Worm (Caenorhabditis elegans) whole organism, young adult: Measurements from ENCODE around the gene pch-2.
A peak's percentile ranks its signal among the peaks of the same experiment; 100 is the strongest.

Experiments
- B0035.1 ChIP-seq: sonication (generic microtip); optimal IDR thresholded peaks from 2 replicates; lab custom pipeline; 2016; ENCODE audit warnings: missing genetic modification characterization, mild to moderate bottlenecking, missing compliant biosample characterization, missing genotype, missing genetic modification reagents
- C06A6.2 ChIP-seq: fragments of 200-800 bp; sonication (Bioruptor generic); conservative IDR thresholded peaks from 2 replicates; pipeline ENCODE4 v1.3.6; 2022; ENCODE audit warnings: missing genetic modification characterization, missing compliant biosample characterization
- F10E7.11 ChIP-seq: sonication (generic microtip); optimal IDR thresholded peaks from 2 replicates; lab custom pipeline; 2017; ENCODE audit warnings: mild to moderate bottlenecking, missing genetic modification characterization, moderate library complexity, missing compliant biosample characterization
- F22D6.2 ChIP-seq: sonication (generic microtip); optimal IDR thresholded peaks from 2 replicates; lab custom pipeline; 2016; ENCODE audit warnings: mild to moderate bottlenecking, missing genetic modification characterization, missing compliant biosample characterization
- F37B4.10 ChIP-seq: fragments of 200-800 bp; sonication (Bioruptor generic); IDR thresholded peaks from 2 replicates; pipeline ENCODE4 v1.3.6; 2022; ENCODE audit warnings: missing genetic modification characterization, missing compliant biosample characterization
- F49E8.2 ChIP-seq: sonication (generic microtip); optimal IDR thresholded peaks from 3 replicates; lab custom pipeline; 2017; ENCODE audit warnings: missing genetic modification characterization, mild to moderate bottlenecking, missing compliant biosample characterization, antibody characterized with exemption, moderate library complexity; ENCODE audit not compliant: insufficient read depth
- F52B5.7 ChIP-seq: sonication (generic microtip); optimal IDR thresholded peaks from 2 replicates; lab custom pipeline; 2016; ENCODE audit warnings: mild to moderate bottlenecking, missing genetic modification characterization, missing compliant biosample characterization
- F55B11.4 ChIP-seq: sonication (generic microtip); optimal IDR thresholded peaks from 2 replicates; lab custom pipeline; 2016; ENCODE audit warnings: missing compliant biosample characterization, missing genetic modification characterization, borderline replicate concordance; ENCODE audit not compliant: insufficient read depth
- F57A8.1 ChIP-seq: fragments of 200-800 bp; sonication (Bioruptor generic); optimal IDR thresholded peaks from 2 replicates; lab custom pipeline; 2018; ENCODE audit warnings: mild to moderate bottlenecking, missing genetic modification characterization, moderate library complexity, missing compliant biosample characterization
- T07F8.4 ChIP-seq: sonication (generic microtip); optimal IDR thresholded peaks from 2 replicates; lab custom pipeline; 2016; ENCODE audit warnings: mild to moderate bottlenecking, missing genetic modification characterization, moderate library complexity, missing compliant biosample characterization
- ama-1 ChIP-seq, 3 experiments: fragments of 150-350 bp in 1 of 3; sonication (generic microtip) in 2 of 3; optimal IDR thresholded peaks; 2 replicates each; lab custom pipeline; 2014 to 2018; ENCODE audit warnings: missing biosample characterization in 2 of 3, missing genetic modification characterization in 2 of 3, missing genetic modification reagents in 2 of 3
- aptf-2 ChIP-seq: fragments of 200-800 bp; sonication (Bioruptor generic); conservative IDR thresholded peaks from 2 replicates; pipeline ENCODE4 v1.3.6; 2022; ENCODE audit warnings: missing genetic modification reagents, missing genetic modification characterization, missing compliant biosample characterization
- atf-7 ChIP-seq: sonication (generic microtip); optimal IDR thresholded peaks from 2 replicates; lab custom pipeline; 2017; ENCODE audit warnings: mild to moderate bottlenecking, missing genetic modification characterization, missing compliant biosample characterization
- attf-5 ChIP-seq: fragments of 200-800 bp; sonication (Bioruptor generic); optimal IDR thresholded peaks from 2 replicates; lab custom pipeline; 2018; ENCODE audit warnings: mild to moderate bottlenecking, missing genetic modification characterization, missing compliant biosample characterization
- cebp-1 ChIP-seq, 2 experiments: fragments of 200-800 bp in 1 of 2; sonication (Bioruptor generic) in 1 of 2; sonication (generic microtip) in 1 of 2; IDR thresholded peaks in 1 of 2; optimal IDR thresholded peaks in 1 of 2; 2 replicates each; pipeline versions ENCODE4 v1.3.6 to Lab custom; 2017 to 2022; ENCODE audit warnings: missing compliant biosample characterization in 2 of 2, missing genetic modification characterization in 2 of 2, mild to moderate bottlenecking in 1 of 2, missing genetic modification reagents in 1 of 2, moderate library complexity in 1 of 2
- ceh-40 ChIP-seq: fragments of 200-800 bp; sonication (Bioruptor generic); IDR thresholded peaks from 2 replicates; pipeline ENCODE4 v1.3.6; 2022; ENCODE audit warnings: missing genetic modification characterization, missing compliant biosample characterization
- ceh-58 ChIP-seq: fragments of 200-800 bp; sonication (Bioruptor generic); IDR thresholded peaks from 2 replicates; pipeline ENCODE4 v1.3.6; 2022; ENCODE audit warnings: missing genetic modification characterization, missing compliant biosample characterization
- dpl-1 ChIP-seq: fragments of 150-350 bp; optimal IDR thresholded peaks from 2 replicates; lab custom pipeline; 2014; ENCODE audit warnings: missing biosample characterization, missing genetic modification reagents, missing genetic modification characterization
- egl-18 ChIP-seq: fragments of 200-800 bp; sonication (Bioruptor generic); IDR thresholded peaks from 2 replicates; pipeline ENCODE4 v1.3.6; 2022; ENCODE audit warnings: missing genetic modification reagents, missing genetic modification characterization, missing compliant biosample characterization
- ekl-4 ChIP-seq: fragments of 200-800 bp; sonication (Bioruptor generic); IDR thresholded peaks from 2 replicates; pipeline ENCODE4 v1.3.6; 2022; ENCODE audit warnings: missing genetic modification reagents, missing genetic modification characterization, missing compliant biosample characterization
- fkh-3 ChIP-seq: sonication (generic microtip); optimal IDR thresholded peaks from 2 replicates; lab custom pipeline; 2016; ENCODE audit warnings: mild to moderate bottlenecking, missing genetic modification characterization, missing compliant biosample characterization
- gei-17 ChIP-seq: fragments of 200-800 bp; sonication (Bioruptor generic); optimal IDR thresholded peaks from 2 replicates; lab custom pipeline; 2018; ENCODE audit warnings: mild to moderate bottlenecking, missing genetic modification characterization, missing compliant biosample characterization
- hmg-1.2 ChIP-seq: fragments of 200-800 bp; sonication (Bioruptor generic); IDR thresholded peaks from 2 replicates; pipeline ENCODE4 v1.3.6; 2022; ENCODE audit warnings: missing genetic modification reagents, missing genetic modification characterization, missing compliant biosample characterization
- hmg-20 ChIP-seq: fragments of 200-800 bp; sonication (Bioruptor generic); IDR thresholded peaks from 2 replicates; pipeline ENCODE4 v1.3.6; 2022; ENCODE audit warnings: missing genetic modification reagents, missing genetic modification characterization, missing compliant biosample characterization
- hsf-1 ChIP-seq: fragments of 200-800 bp; sonication (Bioruptor generic); IDR thresholded peaks from 2 replicates; pipeline ENCODE4 v1.3.6; 2022; ENCODE audit warnings: missing genetic modification reagents, missing genetic modification characterization, missing compliant biosample characterization
- lag-1 ChIP-seq: fragments of 200-800 bp; sonication (Bioruptor generic); IDR thresholded peaks from 2 replicates; pipeline ENCODE4 v1.3.6; 2022; ENCODE audit warnings: missing genetic modification reagents, missing genetic modification characterization, missing compliant biosample characterization
- lin-40 ChIP-seq: sonication (generic microtip); optimal IDR thresholded peaks from 2 replicates; lab custom pipeline; 2016; ENCODE audit warnings: missing genetic modification characterization, mild to moderate bottlenecking, missing compliant biosample characterization, missing genotype, missing genetic modification reagents
- lsl-1 ChIP-seq: fragments of 200-800 bp; sonication (Bioruptor generic); optimal IDR thresholded peaks from 2 replicates; lab custom pipeline; 2018; ENCODE audit warnings: mild to moderate bottlenecking, missing genetic modification characterization, moderate library complexity, missing compliant biosample characterization
- lsy-27 ChIP-seq: sonication (generic microtip); optimal IDR thresholded peaks from 2 replicates; lab custom pipeline; 2017; ENCODE audit warnings: missing genetic modification characterization, mild to moderate bottlenecking, missing compliant biosample characterization, antibody characterized with exemption, missing genotype, borderline replicate concordance; ENCODE audit not compliant: insufficient read depth
- mcd-1 ChIP-seq: fragments of 200-800 bp; sonication (Bioruptor generic); IDR thresholded peaks from 2 replicates; pipeline ENCODE4 v1.3.6; 2022; ENCODE audit warnings: missing genetic modification reagents, missing genetic modification characterization, missing compliant biosample characterization
- mel-28 ChIP-seq: sonication (generic microtip); optimal IDR thresholded peaks from 2 replicates; lab custom pipeline; 2016; ENCODE audit warnings: borderline replicate concordance, mild to moderate bottlenecking, missing genetic modification characterization, missing compliant biosample characterization
- mes-4 ChIP-seq: sonication (generic microtip); optimal IDR thresholded peaks from 2 replicates; lab custom pipeline; 2016; ENCODE audit warnings: missing genotype, missing genetic modification characterization, missing compliant biosample characterization
- nfya-2 ChIP-seq: fragments of 200-800 bp; sonication (Bioruptor generic); IDR thresholded peaks from 2 replicates; pipeline ENCODE4 v1.3.6; 2022; ENCODE audit warnings: missing genetic modification reagents, missing genetic modification characterization, missing compliant biosample characterization
- nhr-90 ChIP-seq: sonication (generic microtip); optimal IDR thresholded peaks from 2 replicates; lab custom pipeline; 2016; ENCODE audit warnings: missing genotype, mild to moderate bottlenecking, missing genetic modification characterization, missing compliant biosample characterization
- pbrm-1 ChIP-seq: fragments of 200-800 bp; sonication (Bioruptor generic); IDR thresholded peaks from 2 replicates; pipeline ENCODE4 v1.3.6; 2022; ENCODE audit warnings: missing genetic modification reagents, missing genetic modification characterization, missing compliant biosample characterization
- rcor-1 ChIP-seq: fragments of 200-800 bp; sonication (Bioruptor generic); IDR thresholded peaks from 2 replicates; pipeline ENCODE4 v1.3.6; 2022; ENCODE audit warnings: missing genetic modification reagents, missing genetic modification characterization, missing compliant biosample characterization
- rec-8 ChIP-seq, 2 experiments: sonication (generic microtip); optimal IDR thresholded peaks; 2 replicates each; lab custom pipeline; 2016; ENCODE audit warnings: mild to moderate bottlenecking in 2 of 2, missing genetic modification characterization in 2 of 2, missing genetic modification reagents in 2 of 2, missing genotype in 2 of 2, missing biosample characterization in 1 of 2, missing compliant biosample characterization in 1 of 2, moderate library complexity in 1 of 2
- sdz-38 ChIP-seq: sonication (generic microtip); optimal IDR thresholded peaks from 2 replicates; lab custom pipeline; 2016; ENCODE audit warnings: missing genotype, missing genetic modification characterization, missing compliant biosample characterization
- somi-1 ChIP-seq: fragments of 200-800 bp; sonication (Bioruptor generic); optimal IDR thresholded peaks from 2 replicates; lab custom pipeline; 2018; ENCODE audit warnings: mild to moderate bottlenecking, missing genetic modification characterization, missing compliant biosample characterization
- sptf-2 ChIP-seq: fragments of 200-800 bp; sonication (Bioruptor generic); optimal IDR thresholded peaks from 2 replicates; lab custom pipeline; 2018; ENCODE audit warnings: mild to moderate bottlenecking, missing genetic modification characterization, missing compliant biosample characterization
- unc-130 ChIP-seq: sonication (generic microtip); optimal IDR thresholded peaks from 2 replicates; lab custom pipeline; 2016; ENCODE audit warnings: missing genetic modification reagents, missing genetic modification characterization, missing compliant biosample characterization
- ztf-18 ChIP-seq: sonication (generic microtip); optimal IDR thresholded peaks from 2 replicates; lab custom pipeline; 2016; ENCODE audit warnings: missing genotype, mild to moderate bottlenecking, missing genetic modification characterization, missing compliant biosample characterization
- ztf-22 ChIP-seq: fragments of 200-800 bp; sonication (Bioruptor generic); optimal IDR thresholded peaks from 2 replicates; lab custom pipeline; 2018; ENCODE audit warnings: mild to moderate bottlenecking, missing genetic modification characterization, moderate library complexity, missing compliant biosample characterization
- ztf-26 ChIP-seq: sonication (generic microtip); optimal IDR thresholded peaks from 2 replicates; lab custom pipeline; 2017; ENCODE audit warnings: missing genetic modification characterization, missing compliant biosample characterization
- ztf-28 ChIP-seq: fragments of 200-800 bp; sonication (Bioruptor generic); IDR thresholded peaks from 2 replicates; pipeline ENCODE4 v1.3.6; 2022; ENCODE audit warnings: missing genetic modification reagents, missing genetic modification characterization, missing compliant biosample characterization
- ztf-3 ChIP-seq: fragments of 200-800 bp; sonication (Bioruptor generic); optimal IDR thresholded peaks from 2 replicates; lab custom pipeline; 2018; ENCODE audit warnings: mild to moderate bottlenecking, missing genetic modification characterization, missing compliant biosample characterization

The pch-2 gene

ce11 chrII:8160916-8161315 lies 2.8 kb downstream of the pch-2 start:
- TF ChIP-seq B0035.1 (tag; lab: Kevin White, UChicago), result no peak
- no peak for TF ChIP-seq attf-5 (GFP tag; lab: Kevin White, UChicago)
- TF ChIP-seq, all 124 proteins: peak for 0

ce11 chrII:8162120-8162648 lies 4.0 kb downstream of the pch-2 start, which contains the start of the genes emb-27 and rrf-3:
TSS of gene emb-27 (minus strand) at chrII:8162170.
TSS of gene rrf-3 (plus strand) at chrII:8162465.
- no peak for TF ChIP-seq nfya-2 (GFP tag; lab: Robert Waterston, UW)
- no peak for TF ChIP-seq lin-40 (tag; lab: Kevin White, UChicago)
- no peak for TF ChIP-seq fkh-3 (tag; lab: Kevin White, UChicago)
- no peak for TF ChIP-seq ztf-28 (GFP tag; lab: Robert Waterston, UW)
- no peak for TF ChIP-seq ekl-4 (GFP tag; lab: Robert Waterston, UW)
- no peak for TF ChIP-seq somi-1 (GFP tag; lab: Kevin White, UChicago)
- no peak for TF ChIP-seq F22D6.2 (tag; lab: Kevin White, UChicago)
- TF ChIP-seq nhr-90, result no peak
- no peak for TF ChIP-seq ceh-40 (GFP tag; lab: Robert Waterston, UW)
- peak; percentile 76 for TF ChIP-seq mcd-1 (GFP tag; lab: Robert Waterston, UW)
- TF ChIP-seq rcor-1 (GFP tag; lab: Robert Waterston, UW), result no peak
- TF ChIP-seq unc-130 (GFP tag; lab: Kevin White, UChicago), result no peak
- no peak for TF ChIP-seq lag-1 (GFP tag; lab: Robert Waterston, UW)
- no peak for TF ChIP-seq sdz-38 (tag; lab: Kevin White, UChicago)
- no peak for TF ChIP-seq pbrm-1 (GFP tag; lab: Robert Waterston, UW)
- no peak for TF ChIP-seq ztf-22 (GFP tag; lab: Kevin White, UChicago)
- no peak for TF ChIP-seq atf-7
- TF ChIP-seq ama-1 (optimal IDR thresholded peaks at IDR 0.05; lab: Kevin White, UChicago), result no peak
- no peak for TF ChIP-seq ama-1 (GFP tag; optimal IDR thresholded peaks at IDR 0.05; lab: Kevin White, UChicago)
- TF ChIP-seq ztf-26 (tag; lab: Kevin White, UChicago), result no peak
- no peak for TF ChIP-seq mel-28 (tag; lab: Kevin White, UChicago)
- TF ChIP-seq C06A6.2 (GFP tag; lab: Robert Waterston, UW), result no peak
- TF ChIP-seq F37B4.10, result no peak
- no peak for TF ChIP-seq rec-8 (tag; optimal IDR thresholded peaks at IDR 0.05; lab: Kevin White, UChicago)
- TF ChIP-seq dpl-1 (GFP tag; lab: Kevin White, UChicago), result peak; percentile 51
- TF ChIP-seq ztf-18 (tag; lab: Kevin White, UChicago), result peak; percentile 12
- no peak for TF ChIP-seq gei-17 (GFP tag; lab: Kevin White, UChicago)
- no peak for TF ChIP-seq hmg-20
- no peak for TF ChIP-seq lsy-27 (tag; lab: Kevin White, UChicago)
- TF ChIP-seq T07F8.4 (tag; lab: Kevin White, UChicago), result no peak
- TF ChIP-seq F55B11.4, result no peak
- no peak for TF ChIP-seq F10E7.11
- TF ChIP-seq sptf-2 (GFP tag; lab: Kevin White, UChicago), result no peak
- TF ChIP-seq hsf-1 (GFP tag; lab: Robert Waterston, UW), result no peak
- TF ChIP-seq lsl-1 (GFP tag; lab: Kevin White, UChicago), result peak; percentile 26
- no peak for TF ChIP-seq ztf-3 (GFP tag; lab: Kevin White, UChicago)
- no peak for TF ChIP-seq ceh-58
- no peak for TF ChIP-seq egl-18 (GFP tag; lab: Robert Waterston, UW)
- no peak for TF ChIP-seq F57A8.1 (GFP tag; lab: Kevin White, UChicago)
- TF ChIP-seq hmg-1.2 (GFP tag; lab: Robert Waterston, UW), result no peak
- no peak for TF ChIP-seq F52B5.7 (tag; lab: Kevin White, UChicago)
- TF ChIP-seq aptf-2 (GFP tag; lab: Robert Waterston, UW), result no peak
- no peak for TF ChIP-seq mes-4
- no peak for TF ChIP-seq cebp-1 (GFP tag; IDR thresholded peaks at IDR 0.05; lab: Robert Waterston, UW)
- TF ChIP-seq cebp-1 (tag; optimal IDR thresholded peaks at IDR 0.05; lab: Kevin White, UChicago), result no peak
- TF ChIP-seq F49E8.2 (tag; lab: Kevin White, UChicago), result no peak
